Fruit fly (Drosophila melanogaster) whole organism, embryonic: ENCODE data around the gene Adat1.

Source experiments
- Abd-B ChIP-seq: fragments of 200-800 bp; sonication (Bioruptor generic); optimal IDR thresholded peaks from 2 replicates; lab custom pipeline; 2018; ENCODE audit warnings: missing biosample characterization, mild to moderate bottlenecking, missing genetic modification characterization, moderate library complexity
- Atf-2 ChIP-seq: fragments of 200-800 bp; sonication (Bioruptor generic); optimal IDR thresholded peaks from 2 replicates; lab custom pipeline; 2016; ENCODE audit warnings: missing biosample characterization, missing genetic modification characterization
- B-H2 ChIP-seq: fragments of 200-800 bp; sonication (Bioruptor generic); optimal IDR thresholded peaks from 2 replicates; lab custom pipeline; 2018; ENCODE audit warnings: missing biosample characterization, mild to moderate bottlenecking, missing genetic modification characterization
- CG10267 ChIP-seq: fragments of 200-800 bp; sonication (Bioruptor generic); optimal IDR thresholded peaks from 2 replicates; lab custom pipeline; 2018; ENCODE audit warnings: missing biosample characterization, mild to moderate bottlenecking, missing genetic modification characterization, moderate library complexity
- CG10462 ChIP-seq: fragments of 200-800 bp; sonication (Bioruptor generic); optimal IDR thresholded peaks from 2 replicates; lab custom pipeline; 2016; ENCODE audit warnings: missing biosample characterization, missing genetic modification characterization
- CG11247 ChIP-seq: fragments of 200-800 bp; sonication (Bioruptor generic); IDR thresholded peaks from 2 replicates; pipeline ENCODE4 v1.3.6; 2022; ENCODE audit warnings: missing biosample characterization, missing genetic modification characterization
- CG11456 ChIP-seq: fragments of 200-800 bp; sonication (Bioruptor generic); IDR thresholded peaks from 3 replicates; pipeline ENCODE4 v1.3.6; 2022; ENCODE audit warnings: missing biosample characterization, missing genetic modification characterization
- CG12155 ChIP-seq: fragments of 200-800 bp; sonication (Bioruptor generic); optimal IDR thresholded peaks from 3 replicates; lab custom pipeline; 2016; ENCODE audit warnings: missing biosample characterization, missing genetic modification characterization
- CG12659 ChIP-seq: fragments of 200-800 bp; sonication (Bioruptor generic); optimal IDR thresholded peaks from 3 replicates; lab custom pipeline; 2017; ENCODE audit warnings: mild to moderate bottlenecking, missing biosample characterization, missing genetic modification reagents, missing genetic modification characterization
- CG15514 ChIP-seq: fragments of 200-800 bp; sonication (Bioruptor generic); optimal IDR thresholded peaks from 3 replicates; lab custom pipeline; 2017; ENCODE audit warnings: missing biosample characterization, missing genetic modification characterization, mild to moderate bottlenecking, moderate library complexity, missing genetic modification reagents
- CG1603 ChIP-seq: fragments of 200-800 bp; sonication (Bioruptor generic); optimal IDR thresholded peaks from 2 replicates; lab custom pipeline; 2019; ENCODE audit warnings: missing biosample characterization, mild to moderate bottlenecking, missing genetic modification characterization, moderate library complexity
- CG16815 ChIP-seq: fragments of 200-800 bp; sonication (Bioruptor generic); optimal IDR thresholded peaks from 3 replicates; lab custom pipeline; 2017; ENCODE audit warnings: missing biosample characterization, mild to moderate bottlenecking, missing genetic modification characterization
- CG16863 ChIP-seq: fragments of 200-800 bp; sonication (Bioruptor generic); optimal IDR thresholded peaks from 3 replicates; lab custom pipeline; 2016; ENCODE audit warnings: missing biosample characterization, missing genetic modification characterization
- CG2116 ChIP-seq: fragments of 200-800 bp; sonication (Bioruptor generic); optimal IDR thresholded peaks from 3 replicates; lab custom pipeline; 2018; ENCODE audit warnings: missing biosample characterization, mild to moderate bottlenecking, missing genetic modification characterization
- CG34224 ChIP-seq: fragments of 200-800 bp; sonication (Bioruptor generic); IDR thresholded peaks from 3 replicates; pipeline ENCODE4 v1.3.6; 2022; ENCODE audit warnings: missing biosample characterization, missing genetic modification characterization; ENCODE audit not compliant: partially characterized antibody
- CG4404 ChIP-seq: fragments of 200-800 bp; sonication (Bioruptor generic); IDR thresholded peaks from 2 replicates; pipeline ENCODE4 v1.3.6; 2022; ENCODE audit warnings: missing biosample characterization, missing genetic modification characterization
- CG4617 ChIP-seq: fragments of 200-800 bp; sonication (Bioruptor generic); optimal IDR thresholded peaks from 3 replicates; lab custom pipeline; 2016; ENCODE audit warnings: missing biosample characterization, missing genetic modification characterization, borderline replicate concordance
- CG9797 ChIP-seq: fragments of 200-800 bp; sonication (Bioruptor generic); optimal IDR thresholded peaks from 3 replicates; lab custom pipeline; 2018; ENCODE audit warnings: missing biosample characterization, mild to moderate bottlenecking, missing genetic modification characterization
- Camta ChIP-seq: fragments of 200-800 bp; sonication (Bioruptor generic); optimal IDR thresholded peaks from 2 replicates; lab custom pipeline; 2016; ENCODE audit warnings: missing biosample characterization, missing genetic modification characterization
- CoRest ChIP-seq: fragments of 200-800 bp; sonication (Bioruptor generic); optimal IDR thresholded peaks from 3 replicates; lab custom pipeline; 2018; ENCODE audit warnings: missing biosample characterization, mild to moderate bottlenecking, missing genetic modification characterization, moderate library complexity
- H15 ChIP-seq: fragments of 200-800 bp; sonication (Bioruptor generic); IDR thresholded peaks from 3 replicates; pipeline ENCODE4 v1.3.6; 2022; ENCODE audit warnings: missing biosample characterization, missing genetic modification characterization
- HHEX ChIP-seq: fragments of 200-800 bp; sonication (Bioruptor generic); optimal IDR thresholded peaks from 3 replicates; lab custom pipeline; 2017; ENCODE audit warnings: missing biosample characterization, mild to moderate bottlenecking, missing genetic modification characterization, missing genetic modification reagents
- Lpt ChIP-seq: fragments of >200 bp; optimal IDR thresholded peaks from 2 replicates; lab custom pipeline; 2018; ENCODE audit warnings: missing biosample characterization, missing genetic modification characterization
- MBD-R2 ChIP-seq: fragments of 200-800 bp; sonication (Bioruptor generic); IDR thresholded peaks from 2 replicates; pipeline ENCODE4 v1.3.6; 2022; ENCODE audit warnings: missing biosample characterization, missing genetic modification characterization
- MESR4 ChIP-seq: fragments of 200-800 bp; sonication (Bioruptor generic); optimal IDR thresholded peaks from 2 replicates; lab custom pipeline; 2018; ENCODE audit warnings: missing biosample characterization, mild to moderate bottlenecking, missing genetic modification characterization, moderate library complexity
- Opbp ChIP-seq: fragments of 200-800 bp; sonication (Bioruptor generic); IDR thresholded peaks from 3 replicates; pipeline ENCODE4 v1.3.6; 2022; ENCODE audit warnings: missing biosample characterization, missing genetic modification characterization; ENCODE audit not compliant: partially characterized antibody
- PHDP ChIP-seq: fragments of 200-800 bp; sonication (Bioruptor generic); optimal IDR thresholded peaks from 3 replicates; lab custom pipeline; 2018; ENCODE audit warnings: missing biosample characterization, mild to moderate bottlenecking, missing genetic modification characterization, moderate library complexity
- Scr ChIP-seq: fragments of 200-800 bp; sonication (Bioruptor generic); IDR thresholded peaks from 2 replicates; pipeline ENCODE4 v1.3.6; 2022; ENCODE audit warnings: missing biosample characterization, missing genetic modification characterization; ENCODE audit not compliant: partially characterized antibody
- Usf ChIP-seq: fragments of 200-800 bp; sonication (Bioruptor generic); optimal IDR thresholded peaks from 2 replicates; lab custom pipeline; 2017; ENCODE audit warnings: missing genotype, missing biosample characterization, missing genetic modification characterization
- Xrp1 ChIP-seq: fragments of 200-800 bp; sonication (Bioruptor generic); IDR thresholded peaks from 2 replicates; pipeline ENCODE4 v1.3.6; 2022; ENCODE audit warnings: missing biosample characterization, missing genetic modification characterization
- crol ChIP-seq: fragments of 200-800 bp; sonication (Bioruptor generic); IDR thresholded peaks from 2 replicates; pipeline ENCODE4 v1.3.6; 2022; ENCODE audit warnings: missing biosample characterization, missing genetic modification characterization
- gfzf ChIP-seq: fragments of 200-800 bp; sonication (Bioruptor generic); optimal IDR thresholded peaks from 2 replicates; lab custom pipeline; 2016; ENCODE audit warnings: missing biosample characterization, mild to moderate bottlenecking, missing genetic modification characterization, moderate library complexity
- hb ChIP-seq: fragments of 200-800 bp; sonication (Bioruptor generic); IDR thresholded peaks from 3 replicates; pipeline ENCODE4 v1.3.6; 2022; ENCODE audit warnings: missing biosample characterization, missing genetic modification characterization; ENCODE audit not compliant: partially characterized antibody
- hth ChIP-seq: fragments of >200 bp; optimal IDR thresholded peaks from 2 replicates; lab custom pipeline; 2017; ENCODE audit warnings: inconsistent platforms
- kah ChIP-seq: fragments of 200-800 bp; sonication (Bioruptor generic); optimal IDR thresholded peaks from 2 replicates; lab custom pipeline; 2018; ENCODE audit warnings: missing biosample characterization, mild to moderate bottlenecking, missing genetic modification characterization
- pan ChIP-seq, 4 experiments: fragments of >200 bp in 3 of 4; fragments of 200-800 bp in 1 of 4; sonication (Bioruptor generic) in 1 of 4; optimal IDR thresholded peaks in 3 of 4; IDR thresholded peaks in 1 of 4; 2 replicates each; pipeline versions ENCODE4 v1.3.6 to Lab custom; 2017 to 2022; ENCODE audit warnings: missing biosample characterization in 2 of 4, missing genetic modification characterization in 2 of 4, mixed read lengths in 1 of 4
- pnt ChIP-seq: fragments of 200-800 bp; sonication (Bioruptor generic); optimal IDR thresholded peaks from 3 replicates; lab custom pipeline; 2016; ENCODE audit warnings: missing biosample characterization, missing genetic modification characterization
- pzg ChIP-seq: fragments of 200-800 bp; sonication (Bioruptor generic); optimal IDR thresholded peaks from 3 replicates; lab custom pipeline; 2018; ENCODE audit warnings: missing biosample characterization, mild to moderate bottlenecking, missing genetic modification characterization, moderate library complexity
- rib ChIP-seq: fragments of 200-800 bp; sonication (Bioruptor generic); IDR thresholded peaks from 2 replicates; pipeline ENCODE4 v1.3.6; 2022; ENCODE audit warnings: missing biosample characterization, missing genetic modification characterization
- sc ChIP-seq, 3 experiments: fragments of >200 bp in 2 of 3; fragments of 200-800 bp in 1 of 3; sonication (Bioruptor generic) in 1 of 3; optimal IDR thresholded peaks; 2 replicates in 2 of 3; 3 replicates in 1 of 3; lab custom pipeline; 2017; ENCODE audit warnings: mild to moderate bottlenecking in 1 of 3, missing biosample characterization in 1 of 3, missing genetic modification characterization in 1 of 3, missing genetic modification reagents in 1 of 3
- scrt ChIP-seq: fragments of 200-800 bp; sonication (Bioruptor generic); optimal IDR thresholded peaks from 2 replicates; lab custom pipeline; 2018; ENCODE audit warnings: missing biosample characterization, mild to moderate bottlenecking, missing genetic modification characterization, moderate library complexity
- seq ChIP-seq: fragments of 200-800 bp; sonication (Bioruptor generic); IDR thresholded peaks from 2 replicates; pipeline ENCODE4 v1.3.6; 2022; ENCODE audit warnings: missing biosample characterization, missing genetic modification characterization
- sqz ChIP-seq: fragments of 200-800 bp; sonication (Bioruptor generic); optimal IDR thresholded peaks from 3 replicates; lab custom pipeline; 2018; ENCODE audit warnings: missing biosample characterization, mild to moderate bottlenecking, missing genetic modification characterization
- stwl ChIP-seq: fragments of 200-800 bp; sonication (Bioruptor generic); optimal IDR thresholded peaks from 3 replicates; lab custom pipeline; 2018; ENCODE audit warnings: missing biosample characterization, mild to moderate bottlenecking, missing genetic modification characterization, moderate library complexity
- ttk ChIP-seq: fragments of 200-800 bp; sonication (Bioruptor generic); IDR thresholded peaks from 2 replicates; pipeline ENCODE4 v2.1.2; 2022; ENCODE audit warnings: missing biosample characterization, missing genetic modification characterization

Gene Adat1

dm6 chr2L:13827557-13827956, 16.3 kb upstream of the Adat1 start, which contains the start of gene PolG1 (continued):
- TF ChIP-seq sc (optimal IDR thresholded peaks at IDR 0.05; lab: Kevin White, UChicago) = no peak
- TF ChIP-seq sc (GFP tag; optimal IDR thresholded peaks at IDR 0.05; lab: Kevin White, UChicago) = no peak
- TF ChIP-seq pan (optimal IDR thresholded peaks at IDR 0.05; lab: Kevin White, UChicago) = no peak
- no peak for TF ChIP-seq pan (GFP tag; optimal IDR thresholded peaks at IDR 0.05 in 1 of 2, IDR thresholded peaks at IDR 0.05 in 1 of 2)
- TF ChIP-seq Lpt = no peak
- TF ChIP-seq CG34224 = peak; percentile 20; the same call in 1 of the 3 replicates
- TF ChIP-seq seq (GFP tag; lab: Robert Waterston, UW) = no peak
- peak; percentile 14 for TF ChIP-seq MESR4 (GFP tag; lab: Kevin White, UChicago)
- peak; percentile 66 for TF ChIP-seq gfzf (GFP tag; lab: Kevin White, UChicago)
- no peak for TF ChIP-seq CG16815 (GFP tag; lab: Kevin White, UChicago)
- TF ChIP-seq CG12659 (GFP tag; lab: Kevin White, UChicago) = no peak
- peak; percentile 29 for TF ChIP-seq pzg
- no peak for TF ChIP-seq Xrp1 (GFP tag; lab: Robert Waterston, UW)
- peak; percentile 12 for TF ChIP-seq CG2116 (GFP tag; lab: Kevin White, UChicago)
- no peak for TF ChIP-seq CG11247 (GFP tag; lab: Robert Waterston, UW)
- peak; percentile 64 for TF ChIP-seq CG9797 (GFP tag; lab: Kevin White, UChicago)
- TF ChIP-seq CG1603 (tag; lab: Kevin White, UChicago) = no peak
- TF ChIP-seq scrt = no peak
- no peak for TF ChIP-seq CG16863
- TF ChIP-seq MBD-R2 (GFP tag; lab: Robert Waterston, UW) = peak; percentile 58
- no peak for TF ChIP-seq B-H2 (GFP tag; lab: Kevin White, UChicago)
- peak; percentile 22 for TF ChIP-seq CG4617
- no peak for TF ChIP-seq Atf-2

- TF ChIP-seq CG10462 (GFP tag; lab: Kevin White, UChicago) = no peak
- TF ChIP-seq Abd-B (GFP tag; lab: Kevin White, UChicago) = no peak
- no peak for TF ChIP-seq HHEX (GFP tag; lab: Kevin White, UChicago)
- TF ChIP-seq Opbp (GFP tag; lab: Robert Waterston, UW) = no peak
- TF ChIP-seq rib (GFP tag; lab: Robert Waterston, UW) = no peak
- no peak for TF ChIP-seq stwl
- no peak for TF ChIP-seq sqz (GFP tag; lab: Kevin White, UChicago)
- no peak for TF ChIP-seq Usf (GFP tag; lab: Kevin White, UChicago)
These were observed 9.7 kb upstream of the Adat1 start, which contains the start of gene b for dm6 chr2L:13820948-13821347. TSS of gene b (plus strand) at chr2L:13821248.

- 0 out of 2 replicates have a peak, but pooled peaks have one; percentile 20 for TF ChIP-seq crol (GFP tag; lab: Robert Waterston, UW)
- TF ChIP-seq Camta = no peak
These were observed 8.9 kb upstream of the Adat1 start for dm6 chr2L:13820176-13820575.

dm6 chr2L:13813604-13814178, 2.4 kb upstream of the Adat1 start, which contains the start of gene Sos:
TSS of gene Sos (plus strand) at chr2L:13813816.
- TF ChIP-seq CoRest (tag; lab: Kevin White, UChicago) = no peak
- TF ChIP-seq kah (GFP tag; lab: Kevin White, UChicago) = no peak
- TF ChIP-seq CG11456 (GFP tag; lab: Robert Waterston, UW) = no peak
- no peak for TF ChIP-seq H15 (GFP tag; lab: Robert Waterston, UW)
- peak; percentile 27; the same call in 1 of the 2 replicates for TF ChIP-seq Scr (GFP tag; lab: Robert Waterston, UW)
- TF ChIP-seq CG4404 (GFP tag; lab: Robert Waterston, UW) = no peak
- no peak for TF ChIP-seq CG10267 (tag; lab: Kevin White, UChicago)
- 0 out of 3 replicates have a peak, but pooled peaks have one; percentile 30 for TF ChIP-seq CG34224
- no peak for TF ChIP-seq ttk (GFP tag; lab: Robert Waterston, UW)
- no peak for TF ChIP-seq PHDP
- peak; percentile 95 for TF ChIP-seq CG9797 (GFP tag; lab: Kevin White, UChicago)
- TF ChIP-seq CG12155 (GFP tag; lab: Kevin White, UChicago) = peak; percentile 37
- TF ChIP-seq CG15514 (GFP tag; lab: Kevin White, UChicago) = peak; percentile 61
- TF ChIP-seq pnt (GFP tag; lab: Kevin White, UChicago) = no peak
- TF ChIP-seq hth (lab: Kevin White, UChicago) = no peak
- no peak for TF ChIP-seq hb (GFP tag; lab: Robert Waterston, UW)
